Fruit fly (Drosophila melanogaster) S2 (cell line): ENCODE results near the gene mof.

ENCODE experiments used
- CG8478 ChIP-seq: fragments of >200 bp; optimal IDR thresholded peaks from 2 replicates; lab custom pipeline; 2018
- CTCF ChIP-seq, 2 experiments: fragments of >200 bp; optimal IDR thresholded peaks; 2 replicates each; lab custom pipeline; 2018

dm6 chrX:5853461-5853860 is 23.2 kb downstream of the mof start, which contains the start of gene CG43136:
- TF ChIP-seq CTCF (optimal IDR thresholded peaks at IDR 0.05; lab: Kevin White, UChicago) = no peak
- TF ChIP-seq CG8478 (lab: Kevin White, UChicago) = no peak
